Fruit fly (Drosophila melanogaster): ENCODE results near the gene Pcyt1.

dm6 chr3L:1515820-1516540 is 29.9 kb upstream of the Pcyt1 start:
- TF ChIP-seq CG8478 (optimal IDR thresholded peaks at IDR 0.05) (no peak), CTCF (optimal IDR thresholded peaks at IDR 0.05) (no peak)
